Worm (Caenorhabditis elegans) whole organism, young adult: ENCODE results near the gene kdp-1.
A peak's percentile ranks its signal among the peaks of the same experiment; 100 is the strongest.

Experiments used
- B0035.1 ChIP-seq: sonication (generic microtip); optimal IDR thresholded peaks from 2 replicates; lab custom pipeline; 2016; ENCODE audit warnings: missing genetic modification characterization, mild to moderate bottlenecking, missing compliant biosample characterization, missing genotype, missing genetic modification reagents
- C17E4.6 ChIP-seq: fragments of 200-800 bp; sonication (Bioruptor generic); IDR thresholded peaks from 2 replicates; pipeline ENCODE4 v1.3.6; 2022; ENCODE audit warnings: missing genetic modification reagents, missing genetic modification characterization, missing compliant biosample characterization
- D2030.7 ChIP-seq: fragments of 200-800 bp; sonication (Bioruptor generic); IDR thresholded peaks from 2 replicates; pipeline ENCODE4 v1.3.6; 2022; ENCODE audit warnings: missing genetic modification reagents, missing genetic modification characterization, missing compliant biosample characterization
- F10E7.11 ChIP-seq: sonication (generic microtip); optimal IDR thresholded peaks from 2 replicates; lab custom pipeline; 2017; ENCODE audit warnings: mild to moderate bottlenecking, missing genetic modification characterization, moderate library complexity, missing compliant biosample characterization
- F23B12.7 ChIP-seq: sonication (generic microtip); optimal IDR thresholded peaks from 2 replicates; lab custom pipeline; 2017; ENCODE audit warnings: missing genetic modification characterization, mild to moderate bottlenecking, missing compliant biosample characterization, antibody characterized with exemption, moderate library complexity; ENCODE audit not compliant: insufficient read depth
- F37B4.10 ChIP-seq: fragments of 200-800 bp; sonication (Bioruptor generic); IDR thresholded peaks from 2 replicates; pipeline ENCODE4 v1.3.6; 2022; ENCODE audit warnings: missing genetic modification characterization, missing compliant biosample characterization
- K11D2.4 ChIP-seq: fragments of 200-800 bp; sonication (Bioruptor generic); IDR thresholded peaks from 2 replicates; pipeline ENCODE4 v1.3.6; 2022; ENCODE audit warnings: missing genetic modification reagents, missing genetic modification characterization, missing compliant biosample characterization
- K12H6.12 ChIP-seq: fragments of 200-800 bp; sonication (Bioruptor generic); optimal IDR thresholded peaks from 2 replicates; lab custom pipeline; 2018; ENCODE audit warnings: mild to moderate bottlenecking, missing genetic modification characterization, missing compliant biosample characterization
- T07F8.4 ChIP-seq: sonication (generic microtip); optimal IDR thresholded peaks from 2 replicates; lab custom pipeline; 2016; ENCODE audit warnings: mild to moderate bottlenecking, missing genetic modification characterization, moderate library complexity, missing compliant biosample characterization
- Y53F4B.3 ChIP-seq: fragments of 200-800 bp; sonication (Bioruptor generic); IDR thresholded peaks from 2 replicates; pipeline ENCODE4 v1.3.6; 2022; ENCODE audit warnings: missing genetic modification reagents, missing genetic modification characterization, missing compliant biosample characterization
- Y95B8A.8 ChIP-seq: fragments of 200-800 bp; sonication (Bioruptor generic); IDR thresholded peaks from 2 replicates; pipeline ENCODE4 v1.3.6; 2022; ENCODE audit warnings: missing genetic modification reagents, missing genetic modification characterization, missing compliant biosample characterization
- akir-1 ChIP-seq: fragments of 200-800 bp; sonication (Bioruptor generic); optimal IDR thresholded peaks from 2 replicates; lab custom pipeline; 2018; ENCODE audit warnings: mild to moderate bottlenecking, missing genetic modification characterization, moderate library complexity, missing compliant biosample characterization
- bed-1 ChIP-seq: fragments of 200-800 bp; sonication (Bioruptor generic); IDR thresholded peaks from 2 replicates; pipeline ENCODE4 v1.3.6; 2022; ENCODE audit warnings: missing genetic modification reagents, missing genetic modification characterization, missing compliant biosample characterization
- ccch-3 ChIP-seq: fragments of 200-800 bp; sonication (Bioruptor generic); optimal IDR thresholded peaks from 2 replicates; lab custom pipeline; 2018; ENCODE audit warnings: mild to moderate bottlenecking, missing genetic modification characterization, missing compliant biosample characterization
- die-1 ChIP-seq: sonication (generic microtip); optimal IDR thresholded peaks from 2 replicates; lab custom pipeline; 2016; ENCODE audit warnings: missing genotype, mild to moderate bottlenecking, missing genetic modification characterization, missing compliant biosample characterization
- dox-1 ChIP-seq: fragments of 200-800 bp; sonication (Bioruptor generic); IDR thresholded peaks from 2 replicates; pipeline ENCODE4 v1.3.6; 2022; ENCODE audit warnings: missing genetic modification reagents, missing genetic modification characterization, missing compliant biosample characterization
- dpl-1 ChIP-seq: fragments of 150-350 bp; optimal IDR thresholded peaks from 2 replicates; lab custom pipeline; 2014; ENCODE audit warnings: missing biosample characterization, missing genetic modification reagents, missing genetic modification characterization
- ets-4 ChIP-seq: fragments of 200-800 bp; sonication (Bioruptor generic); optimal IDR thresholded peaks from 2 replicates; lab custom pipeline; 2018; ENCODE audit warnings: mild to moderate bottlenecking, missing genetic modification characterization, missing compliant biosample characterization
- hlh-12 ChIP-seq: sonication (generic microtip); optimal IDR thresholded peaks from 2 replicates; lab custom pipeline; 2016; ENCODE audit warnings: missing genetic modification characterization, missing compliant biosample characterization
- hmg-1.2 ChIP-seq: fragments of 200-800 bp; sonication (Bioruptor generic); IDR thresholded peaks from 2 replicates; pipeline ENCODE4 v1.3.6; 2022; ENCODE audit warnings: missing genetic modification reagents, missing genetic modification characterization, missing compliant biosample characterization
- hmg-20 ChIP-seq: fragments of 200-800 bp; sonication (Bioruptor generic); IDR thresholded peaks from 2 replicates; pipeline ENCODE4 v1.3.6; 2022; ENCODE audit warnings: missing genetic modification reagents, missing genetic modification characterization, missing compliant biosample characterization
- hrde-1 ChIP-seq: sonication (generic microtip); optimal IDR thresholded peaks from 2 replicates; lab custom pipeline; 2016; ENCODE audit warnings: missing genetic modification characterization, mild to moderate bottlenecking, missing compliant biosample characterization, moderate library complexity, missing genotype, missing genetic modification reagents, borderline replicate concordance
- hsf-1 ChIP-seq: fragments of 200-800 bp; sonication (Bioruptor generic); IDR thresholded peaks from 2 replicates; pipeline ENCODE4 v1.3.6; 2022; ENCODE audit warnings: missing genetic modification reagents, missing genetic modification characterization, missing compliant biosample characterization
- let-607 ChIP-seq, 2 experiments: fragments of 200-800 bp in 1 of 2; sonication (Bioruptor generic) in 1 of 2; sonication (generic microtip) in 1 of 2; optimal IDR thresholded peaks; 2 replicates each; lab custom pipeline; 2016 to 2018; ENCODE audit warnings: mild to moderate bottlenecking in 2 of 2, missing compliant biosample characterization in 2 of 2, missing genetic modification characterization in 2 of 2, moderate library complexity in 2 of 2, missing genotype in 1 of 2
- lin-35 ChIP-seq, 3 experiments: fragments of 150-350 bp in 2 of 3; sonication (generic microtip) in 1 of 3; optimal IDR thresholded peaks; 2 replicates each; lab custom pipeline; 2014 to 2018; ENCODE audit warnings: missing biosample characterization in 3 of 3, missing genetic modification characterization in 3 of 3, missing genetic modification reagents in 3 of 3
- lsy-27 ChIP-seq: sonication (generic microtip); optimal IDR thresholded peaks from 2 replicates; lab custom pipeline; 2017; ENCODE audit warnings: missing genetic modification characterization, mild to moderate bottlenecking, missing compliant biosample characterization, antibody characterized with exemption, missing genotype, borderline replicate concordance; ENCODE audit not compliant: insufficient read depth
- madf-6 ChIP-seq: fragments of 200-800 bp; sonication (Bioruptor generic); IDR thresholded peaks from 2 replicates; pipeline ENCODE4 v1.3.6; 2022; ENCODE audit warnings: missing genetic modification reagents, missing genetic modification characterization, missing compliant biosample characterization
- nfya-1 ChIP-seq: sonication (generic microtip); optimal IDR thresholded peaks from 2 replicates; lab custom pipeline; 2017; ENCODE audit warnings: antibody characterized with exemption, missing compliant biosample characterization, missing genetic modification characterization, borderline replicate concordance; ENCODE audit not compliant: insufficient read depth
- nfya-2 ChIP-seq: fragments of 200-800 bp; sonication (Bioruptor generic); IDR thresholded peaks from 2 replicates; pipeline ENCODE4 v1.3.6; 2022; ENCODE audit warnings: missing genetic modification reagents, missing genetic modification characterization, missing compliant biosample characterization
- nfyb-1 ChIP-seq: fragments of 200-800 bp; sonication (Bioruptor generic); IDR thresholded peaks from 2 replicates; pipeline ENCODE4 v1.3.6; 2022; ENCODE audit warnings: missing genetic modification reagents, missing genetic modification characterization, missing compliant biosample characterization
- nhr-27 ChIP-seq: fragments of 200-800 bp; sonication (Bioruptor generic); optimal IDR thresholded peaks from 2 replicates; lab custom pipeline; 2018; ENCODE audit warnings: mild to moderate bottlenecking, missing genetic modification characterization, moderate library complexity, missing compliant biosample characterization
- nhr-80 ChIP-seq: sonication (generic microtip); optimal IDR thresholded peaks from 2 replicates; lab custom pipeline; 2016; ENCODE audit warnings: missing genetic modification characterization, missing compliant biosample characterization
- pha-4 ChIP-seq: fragments of 150-350 bp; sonication (generic microtip); optimal IDR thresholded peaks from 2 replicates; lab custom pipeline; 2014; ENCODE audit warnings: missing biosample characterization, missing genetic modification reagents, missing genetic modification characterization
- rcor-1 ChIP-seq: fragments of 200-800 bp; sonication (Bioruptor generic); IDR thresholded peaks from 2 replicates; pipeline ENCODE4 v1.3.6; 2022; ENCODE audit warnings: missing genetic modification reagents, missing genetic modification characterization, missing compliant biosample characterization
- sea-2 ChIP-seq: fragments of 200-800 bp; sonication (Bioruptor generic); IDR thresholded peaks from 2 replicates; pipeline ENCODE4 v1.3.6; 2022; ENCODE audit warnings: missing genetic modification characterization, missing compliant biosample characterization
- snpc-1.3 ChIP-seq: sonication (generic microtip); optimal IDR thresholded peaks from 2 replicates; lab custom pipeline; 2017; ENCODE audit warnings: missing genetic modification characterization, mild to moderate bottlenecking, missing compliant biosample characterization, antibody characterized with exemption, moderate library complexity, missing genotype, missing genetic modification reagents; ENCODE audit not compliant: insufficient read depth
- tlf-1 ChIP-seq: fragments of 200-800 bp; sonication (Bioruptor generic); optimal IDR thresholded peaks from 2 replicates; lab custom pipeline; 2018; ENCODE audit warnings: mild to moderate bottlenecking, missing genetic modification characterization, missing compliant biosample characterization
- unc-130 ChIP-seq: sonication (generic microtip); optimal IDR thresholded peaks from 2 replicates; lab custom pipeline; 2016; ENCODE audit warnings: missing genetic modification reagents, missing genetic modification characterization, missing compliant biosample characterization
- unc-62 ChIP-seq: fragments of 150-350 bp; optimal IDR thresholded peaks from 2 replicates; lab custom pipeline; 2014; ENCODE audit warnings: missing biosample characterization, missing genetic modification reagents, missing genetic modification characterization
- zim-3 ChIP-seq: sonication (generic microtip); optimal IDR thresholded peaks from 2 replicates; lab custom pipeline; 2017; ENCODE audit warnings: mild to moderate bottlenecking, missing genetic modification characterization, moderate library complexity, missing compliant biosample characterization
- ztf-28 ChIP-seq: fragments of 200-800 bp; sonication (Bioruptor generic); IDR thresholded peaks from 2 replicates; pipeline ENCODE4 v1.3.6; 2022; ENCODE audit warnings: missing genetic modification reagents, missing genetic modification characterization, missing compliant biosample characterization

kdp-1 gene

DNA sequence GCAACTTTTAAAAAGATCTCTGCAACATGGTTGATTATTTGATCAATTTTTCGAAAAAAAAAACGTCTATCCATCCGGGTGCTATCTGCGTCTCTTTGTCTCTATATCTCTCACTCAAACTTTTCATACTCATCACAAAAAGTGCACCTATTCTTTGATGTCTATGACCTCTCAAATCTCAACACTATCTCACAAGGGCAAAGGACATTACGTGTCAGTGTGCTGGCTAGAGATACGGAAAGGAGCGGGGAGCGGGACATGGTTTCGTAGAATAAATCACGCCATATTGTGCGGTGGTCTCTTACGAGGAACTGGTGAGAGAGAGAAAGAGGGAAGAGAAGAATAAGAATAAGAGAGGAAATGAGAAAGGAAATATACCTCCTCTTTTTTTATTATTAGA is 22.4 kb downstream of the kdp-1 start (continued):
- TF ChIP-seq akir-1 (GFP tag; lab: Kevin White, UChicago) (no peak), nfyb-1 (GFP tag; lab: Robert Waterston, UW) (peak; percentile 79), nfya-1 (tag; lab: Kevin White, UChicago) (no peak), hsf-1 (GFP tag; lab: Robert Waterston, UW) (no peak), dox-1 (peak; percentile 50; the same call in 1 of the 2 replicates), hmg-20 (GFP tag; lab: Robert Waterston, UW) (no peak), hlh-12 (no peak), lin-35 (GFP tag; optimal IDR thresholded peaks at IDR 0.05; lab: Kevin White, UChicago) (peak in 1 of 3 experiments; percentile 31), Y53F4B.3 (GFP tag; lab: Robert Waterston, UW) (no peak), T07F8.4 (tag; lab: Kevin White, UChicago) (no peak), K11D2.4 (GFP tag; lab: Robert Waterston, UW) (0 out of 2 replicates have a peak, but pooled peaks have one; percentile 53), madf-6 (GFP tag; lab: Robert Waterston, UW) (no peak), hmg-1.2 (peak; percentile 81), sea-2 (GFP tag; lab: Robert Waterston, UW) (no peak), B0035.1 (tag; lab: Kevin White, UChicago) (no peak), hrde-1 (tag; lab: Kevin White, UChicago) (no peak), lsy-27 (tag; lab: Kevin White, UChicago) (no peak), rcor-1 (GFP tag; lab: Robert Waterston, UW) (no peak), ets-4 (peak; percentile 49), F37B4.10 (GFP tag; lab: Robert Waterston, UW) (no peak)

DNA sequence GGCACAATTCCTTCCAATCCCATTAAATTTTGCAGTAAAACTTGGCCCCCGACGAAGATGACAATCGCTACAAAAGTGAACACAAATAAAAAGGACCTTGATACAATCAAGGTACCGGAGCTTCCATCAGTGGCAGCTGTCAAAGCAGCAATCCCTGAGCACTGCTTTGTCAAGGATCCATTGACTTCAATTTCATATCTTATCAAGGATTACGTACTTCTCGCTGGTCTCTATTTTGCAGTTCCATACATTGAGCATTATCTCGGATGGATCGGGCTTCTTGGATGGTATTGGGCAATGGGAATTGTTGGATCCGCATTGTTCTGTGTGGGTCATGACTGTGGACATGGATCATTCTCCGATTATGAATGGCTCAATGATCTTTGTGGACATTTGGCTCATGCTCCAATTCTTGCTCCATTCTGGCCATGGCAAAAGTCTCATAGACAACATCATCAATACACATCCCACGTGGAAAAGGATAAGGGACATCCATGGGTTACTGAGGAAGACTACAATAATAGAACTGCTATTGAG is 23.9 kb downstream of the kdp-1 start, which contains the start of gene fat-2:
fat-2 (plus strand) TSS at position 51 of the 537 bp plus-strand sequence.
- TF ChIP-seq zim-3: peak; percentile 2
- no peak for TF ChIP-seq lsy-27 (tag; lab: Kevin White, UChicago)
- TF ChIP-seq Y95B8A.8 (GFP tag; lab: Robert Waterston, UW): no peak
- TF ChIP-seq, all 124 proteins: peak for 1

DNA sequence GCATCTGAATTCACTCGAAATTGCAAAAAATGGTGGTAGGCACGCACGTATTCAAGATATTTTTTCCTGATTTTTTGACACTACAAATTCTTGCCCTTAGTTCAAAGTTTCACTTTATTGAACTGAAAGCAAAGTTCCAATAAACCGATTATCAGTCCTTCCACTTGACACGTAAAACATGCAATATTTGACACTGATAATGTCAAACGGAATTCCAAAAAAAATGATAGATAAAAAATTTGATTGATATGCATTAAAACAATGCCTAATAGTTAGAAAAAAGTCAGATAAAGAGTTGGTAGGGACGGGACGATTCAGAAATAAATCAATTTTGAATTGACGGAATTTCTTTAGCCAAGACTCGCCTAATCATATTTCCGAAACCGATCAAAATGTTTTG is 27.1 kb downstream of the kdp-1 start:
- TF ChIP-seq D2030.7 (GFP tag; lab: Robert Waterston, UW) (no peak), K12H6.12 (tag; lab: Kevin White, UChicago) (no peak), F10E7.11 (tag; lab: Kevin White, UChicago) (no peak), tlf-1 (GFP tag; lab: Kevin White, UChicago) (no peak), pha-4 (peak; percentile 51), let-607 (tag; optimal IDR thresholded peaks at IDR 0.05; lab: Kevin White, UChicago) (peak in 1 of 2 experiments; percentile 24), ztf-28 (GFP tag; lab: Robert Waterston, UW) (no peak), unc-130 (GFP tag; lab: Kevin White, UChicago) (no peak), die-1 (tag; lab: Kevin White, UChicago) (no peak), unc-62 (peak; percentile 84), nhr-80 (tag; lab: Kevin White, UChicago) (peak; percentile 91)
- TF ChIP-seq, all 124 proteins: peak for 4

DNA sequence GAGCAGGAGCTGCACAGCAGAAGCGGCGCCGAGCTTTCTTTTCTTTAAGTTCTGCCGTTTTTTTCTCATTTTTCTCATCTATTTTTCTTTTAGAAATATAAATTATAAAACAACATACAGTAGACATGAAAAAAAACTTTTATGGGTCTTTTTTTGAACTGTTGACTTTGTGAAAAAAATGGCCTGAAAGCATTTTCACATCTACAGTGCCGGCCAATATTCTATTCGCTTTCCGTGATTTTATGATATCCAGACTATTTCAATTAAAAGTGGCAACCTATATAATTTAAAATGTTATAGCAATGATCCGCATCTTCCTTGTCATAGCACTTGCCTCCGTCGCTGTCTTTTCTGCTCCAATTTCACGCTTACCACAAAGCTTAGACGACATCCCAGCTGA is 28.1 kb downstream of the kdp-1 start, which contains the start of gene far-6:
far-6 (plus strand) TSS at position 301 of the 400 bp plus-strand sequence.
- TF ChIP-seq bed-1 (GFP tag; lab: Robert Waterston, UW) (no peak), snpc-1.3 (tag; lab: Kevin White, UChicago) (no peak), ccch-3 (GFP tag; lab: Kevin White, UChicago) (no peak), hlh-12 (no peak), ets-4 (no peak), F23B12.7 (tag; lab: Kevin White, UChicago) (no peak), lin-35 (GFP tag; optimal IDR thresholded peaks at IDR 0.05; lab: Kevin White, UChicago) (no peak), B0035.1 (tag; lab: Kevin White, UChicago) (no peak), K12H6.12 (tag; lab: Kevin White, UChicago) (no peak), dpl-1 (no peak), nhr-27 (tag; lab: Kevin White, UChicago) (no peak), nfya-2 (GFP tag; lab: Robert Waterston, UW) (no peak), C17E4.6 (no peak), rcor-1 (GFP tag; lab: Robert Waterston, UW) (no peak)
